Fruit fly (Drosophila melanogaster): ENCODE data around the gene Acsf3.
A peak's percentile ranks its signal among the peaks of the same experiment; 100 is the strongest.

Acsf3 gene

dm6 chrX:7332493-7332892, 3.6 kb downstream of the Acsf3 start (continued):
- no peak for TF ChIP-seq yki (optimal IDR thresholded peaks at IDR 0.05)
- no peak for TF ChIP-seq mld (GFP tag; IDR thresholded peaks at IDR 0.05; ENCODE audit: partially characterized antibody)
- TF ChIP-seq CG10267 (tag; optimal IDR thresholded peaks at IDR 0.05), result no peak
- no peak for TF ChIP-seq gcm (GFP tag; optimal IDR thresholded peaks at IDR 0.05)
- TF ChIP-seq CG2875 (GFP tag; optimal IDR thresholded peaks at IDR 0.05), result no peak
- TF ChIP-seq CG10979 (tag; optimal IDR thresholded peaks at IDR 0.05), result peak; percentile 16
- TF ChIP-seq Adf1 (GFP tag; IDR thresholded peaks at IDR 0.05), result peak; percentile 67
- peak; percentile 81 for TF ChIP-seq CG15269 (tag; optimal IDR thresholded peaks at IDR 0.05)
- TF ChIP-seq Eip74EF (GFP tag; optimal IDR thresholded peaks at IDR 0.05), result no peak
- peak; percentile 84 for TF ChIP-seq CG18599 (GFP tag; optimal IDR thresholded peaks at IDR 0.05)
- TF ChIP-seq CG2199 (GFP tag; IDR thresholded peaks at IDR 0.05), result no peak
- TF ChIP-seq CG10543 (GFP tag; optimal IDR thresholded peaks at IDR 0.05), result peak; percentile 38
- TF ChIP-seq CG7556 (GFP tag; optimal IDR thresholded peaks at IDR 0.05), result peak; percentile 33
- TF ChIP-seq trem (tag; optimal IDR thresholded peaks at IDR 0.05), result no peak
- TF ChIP-seq CG18764 (GFP tag; optimal IDR thresholded peaks at IDR 0.05), result peak; percentile 11
- TF ChIP-seq Mes4 (GFP tag; optimal IDR thresholded peaks at IDR 0.05), result peak; percentile 47
- no peak for TF ChIP-seq CG12299 (tag; optimal IDR thresholded peaks at IDR 0.05)
- TF ChIP-seq CG17802 (tag; optimal IDR thresholded peaks at IDR 0.05), result no peak
- peak; percentile 62 for TF ChIP-seq lmd (GFP tag; IDR thresholded peaks at IDR 0.05)
- TF ChIP-seq CG32767 (GFP tag; IDR thresholded peaks at IDR 0.05), result no peak; the same call in 1 of the 2 replicates
- TF ChIP-seq cg (GFP tag; optimal IDR thresholded peaks at IDR 0.05), result no peak
- TF ChIP-seq ac (GFP tag; optimal IDR thresholded peaks at IDR 0.05), result no peak
- no peak for TF ChIP-seq inv (GFP tag; IDR thresholded peaks at IDR 0.05; ENCODE audit: partially characterized antibody)
- no peak for TF ChIP-seq pros (GFP tag; optimal IDR thresholded peaks at IDR 0.05)
- no peak for TF ChIP-seq zen2 (GFP tag; IDR thresholded peaks at IDR 0.05; ENCODE audit: partially characterized antibody)
- peak; percentile 63 for TF ChIP-seq exex (tag; optimal IDR thresholded peaks at IDR 0.05)
- no peak for TF ChIP-seq hb (GFP tag; IDR thresholded peaks at IDR 0.05; ENCODE audit: partially characterized antibody)
- TF ChIP-seq CG2120 (GFP tag; optimal IDR thresholded peaks at IDR 0.05), result peak; percentile 89
- TF ChIP-seq eyg (GFP tag; optimal IDR thresholded peaks at IDR 0.05), result peak; percentile 58
- TF ChIP-seq NfI (GFP tag; optimal IDR thresholded peaks at IDR 0.05), result peak; percentile 73
- TF ChIP-seq CG17186 (GFP tag; optimal IDR thresholded peaks at IDR 0.05), result no peak
- peak; percentile 16 for TF ChIP-seq Fer2 (tag; optimal IDR thresholded peaks at IDR 0.05)
- TF ChIP-seq sima (GFP tag; optimal IDR thresholded peaks at IDR 0.05), result peak; percentile 18
- TF ChIP-seq CG4282 (GFP tag; optimal IDR thresholded peaks at IDR 0.05), result peak; percentile 5
- TF ChIP-seq her (GFP tag; optimal IDR thresholded peaks at IDR 0.05), result peak; percentile 77
- TF ChIP-seq Elba2 (GFP tag; optimal IDR thresholded peaks at IDR 0.05), result no peak
- TF ChIP-seq org-1 (GFP tag; optimal IDR thresholded peaks at IDR 0.05), result peak; percentile 24
- TF ChIP-seq unc-4 (GFP tag; IDR thresholded peaks at IDR 0.05; ENCODE audit: partially characterized antibody), result no peak
- TF ChIP-seq ato (GFP tag; IDR thresholded peaks at IDR 0.05; ENCODE audit: partially characterized antibody), result no peak
- no peak for TF ChIP-seq CG9797 (GFP tag; optimal IDR thresholded peaks at IDR 0.05)
- TF ChIP-seq CG11093 (GFP tag; IDR thresholded peaks at IDR 0.05), result no peak
- TF ChIP-seq croc (GFP tag; conservative IDR thresholded peaks at IDR 0.05), result no peak
- TF ChIP-seq CG11696 (GFP tag; IDR thresholded peaks at IDR 0.05), result no peak
- TF ChIP-seq al (GFP tag; IDR thresholded peaks at IDR 0.05), result peak; percentile 70
- no peak for TF ChIP-seq CG8290 (GFP tag; optimal IDR thresholded peaks at IDR 0.05)
- peak in 1 of 2 experiments; percentile 89 for TF ChIP-seq CG8290 (tag; optimal IDR thresholded peaks at IDR 0.05)
- no peak for TF ChIP-seq CTCF (GFP tag; optimal IDR thresholded peaks at IDR 0.05)
- TF ChIP-seq fd3F (GFP tag; optimal IDR thresholded peaks at IDR 0.05), result peak; percentile 55
- TF ChIP-seq aop (GFP tag; IDR thresholded peaks at IDR 0.05), result no peak
- TF ChIP-seq CG4820 (GFP tag; optimal IDR thresholded peaks at IDR 0.05), result peak; percentile 52
- peak; percentile 17 for TF ChIP-seq CG17568 (GFP tag; optimal IDR thresholded peaks at IDR 0.05)
- peak; percentile 49 for TF ChIP-seq tin (GFP tag; optimal IDR thresholded peaks at IDR 0.05)
